Worm (Caenorhabditis elegans): ENCODE results near the gene jtr-1.

Gene jtr-1

DNA sequence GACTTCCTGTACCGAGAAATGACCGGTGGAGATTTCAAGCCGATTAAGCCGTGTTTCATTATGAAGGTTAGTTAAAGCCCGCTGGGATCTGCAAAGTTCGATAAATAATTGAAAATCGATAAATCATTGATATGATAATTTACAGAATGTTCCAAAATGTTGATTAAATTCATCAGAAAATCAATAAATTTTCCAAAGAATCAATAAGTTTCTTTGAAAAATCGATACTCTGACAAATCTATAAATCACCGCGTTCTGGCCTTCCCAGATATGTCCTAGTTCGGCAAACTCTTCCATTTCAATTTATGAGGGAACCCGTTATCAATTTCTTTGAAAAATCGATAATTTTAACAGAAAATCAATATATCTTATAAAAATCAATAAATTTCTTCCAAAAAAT, 13.2 kb upstream of the jtr-1 start:
- TF ChIP-seq T22C8.4 (GFP tag; IDR thresholded peaks at IDR 0.05) (peak; percentile 75), ref-1 (GFP tag; conservative IDR thresholded peaks at IDR 0.05) (no peak)

DNA sequence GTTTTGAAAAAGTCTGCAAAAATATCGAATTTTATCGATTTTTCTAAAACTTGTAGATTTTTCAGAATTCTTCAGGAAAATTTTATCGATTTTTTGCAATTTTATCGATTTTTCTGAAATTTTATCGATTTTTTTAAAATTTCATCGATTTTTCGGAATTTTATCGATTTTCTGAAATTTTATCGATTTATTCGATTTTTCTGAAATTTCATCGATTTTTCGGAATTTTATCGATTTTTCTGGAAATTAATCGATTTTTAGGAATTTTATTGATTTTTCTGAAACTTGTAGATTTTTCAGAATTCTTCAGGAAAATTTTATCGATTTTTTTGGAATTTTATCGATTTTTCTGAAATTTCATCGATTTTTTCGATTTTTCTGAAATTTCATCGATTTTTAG, 12.6 kb upstream of the jtr-1 start:
- TF ChIP-seq T22C8.4 (GFP tag; IDR thresholded peaks at IDR 0.05) = peak; percentile 96
- no peak for TF ChIP-seq ref-1 (GFP tag; conservative IDR thresholded peaks at IDR 0.05)
- no peak for TF ChIP-seq klf-2 (GFP tag; conservative IDR thresholded peaks at IDR 0.05)
- TF ChIP-seq tab-1 (GFP tag; IDR thresholded peaks at IDR 0.05) = no peak

DNA sequence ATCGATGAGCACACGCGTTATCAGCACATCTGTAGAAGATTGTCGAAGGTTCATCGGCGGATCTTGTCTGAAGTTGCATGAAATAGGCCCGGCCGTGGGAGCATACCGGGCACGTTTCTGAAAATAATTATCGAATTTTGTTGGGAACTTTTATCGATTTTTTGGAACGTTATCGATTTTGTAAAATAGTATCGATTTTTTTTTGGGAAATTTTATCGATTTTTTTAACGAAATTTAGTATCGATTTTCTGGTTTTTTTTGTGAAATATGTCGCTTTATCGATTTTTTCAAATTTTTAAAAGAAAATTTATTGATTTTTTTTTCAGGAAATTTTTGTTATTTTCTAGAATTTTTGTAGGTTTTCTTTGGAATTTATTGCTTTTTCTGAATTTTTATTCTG, 12.0 kb upstream of the jtr-1 start:
- no peak for TF ChIP-seq ztf-23 (GFP tag; IDR thresholded peaks at IDR 0.05)
- TF ChIP-seq T22C8.4 (GFP tag; IDR thresholded peaks at IDR 0.05) = no peak; the same call in 1 of the 2 replicates
- no peak for TF ChIP-seq med-1 (GFP tag; optimal IDR thresholded peaks at IDR 0.05; ENCODE audit: insufficient read depth)
- no peak for TF ChIP-seq ref-1 (GFP tag; conservative IDR thresholded peaks at IDR 0.05)
- TF ChIP-seq flt-1 (GFP tag; IDR thresholded peaks at IDR 0.05) = no peak

DNA sequence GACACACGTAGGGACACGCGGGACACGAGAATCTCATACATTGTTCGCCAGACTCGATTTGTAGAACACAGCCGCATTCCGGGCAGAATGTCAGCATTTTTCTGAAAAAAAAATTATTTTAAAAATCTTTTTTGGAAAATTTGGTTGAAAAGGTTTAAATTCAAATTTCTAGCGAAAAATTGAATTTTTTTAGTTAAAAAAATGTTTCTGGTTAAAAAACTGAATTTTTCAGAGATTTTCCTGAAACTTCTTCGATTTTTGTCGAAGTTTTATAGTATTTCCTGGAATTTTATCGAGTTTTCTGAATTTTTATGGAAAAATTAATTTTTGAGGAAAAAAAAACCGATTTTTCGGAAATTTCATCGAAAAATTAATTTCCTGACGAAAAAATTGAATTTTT, 10.8 kb upstream of the jtr-1 start, which contains the start of gene rpc-11:
TSS of gene rpc-11 (minus strand) at position 101 of the 400 bp plus-strand sequence.
- no peak for TF ChIP-seq ref-1 (GFP tag; conservative IDR thresholded peaks at IDR 0.05)
- TF ChIP-seq T22C8.4 (GFP tag; IDR thresholded peaks at IDR 0.05) = no peak
- no peak for TF ChIP-seq ztf-23 (GFP tag; IDR thresholded peaks at IDR 0.05)
- TF ChIP-seq flt-1 (GFP tag; IDR thresholded peaks at IDR 0.05) = no peak
- TF ChIP-seq klf-2 (GFP tag; conservative IDR thresholded peaks at IDR 0.05) = no peak
- no peak for TF ChIP-seq med-1 (GFP tag; optimal IDR thresholded peaks at IDR 0.05; ENCODE audit: insufficient read depth)
- no peak for TF ChIP-seq tab-1 (GFP tag; IDR thresholded peaks at IDR 0.05)
- no peak for TF ChIP-seq ztf-29 (GFP tag; IDR thresholded peaks at IDR 0.05)
- TF ChIP-seq cog-1 (tag; optimal IDR thresholded peaks at IDR 0.05) = no peak

DNA sequence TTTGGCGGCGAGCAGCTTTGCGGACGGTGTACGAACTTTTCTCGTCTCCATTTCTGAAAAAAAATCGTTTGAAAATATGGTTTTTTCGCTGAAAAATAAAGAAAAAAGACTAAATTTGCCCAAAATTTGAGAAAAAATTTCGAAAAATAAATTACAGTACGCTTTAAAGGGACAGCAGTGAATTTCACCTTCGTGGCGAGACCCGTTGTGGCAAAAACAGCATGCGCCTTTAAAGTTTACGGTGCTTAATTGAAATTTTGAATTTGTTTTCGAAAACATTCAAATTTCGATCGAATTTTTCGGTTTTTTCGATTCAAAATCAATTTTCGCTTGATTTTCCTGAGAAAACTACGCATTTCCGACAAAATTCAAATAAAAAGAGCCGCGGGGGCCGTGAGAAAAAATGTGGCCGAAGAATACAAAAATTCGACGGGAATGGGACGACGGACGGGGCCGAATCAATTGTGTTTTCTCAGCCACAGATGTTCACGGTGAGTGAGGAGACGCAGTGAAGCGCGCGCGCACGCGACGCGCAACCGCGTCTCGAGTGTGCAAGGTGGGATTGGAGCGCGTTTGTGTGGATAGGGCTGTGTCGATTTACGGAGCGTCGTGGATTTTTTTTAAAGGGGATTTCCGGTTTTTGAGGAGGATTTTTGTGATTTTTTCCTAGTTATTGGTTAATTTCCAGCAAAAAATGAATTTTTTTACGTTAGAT, 777 bp upstream of the jtr-1 start, which contains the start of gene Y77E11A.7:
TSS of gene Y77E11A.7 (minus strand) at position 55 of the 715 bp plus-strand sequence.
- TF ChIP-seq cog-1 (tag; optimal IDR thresholded peaks at IDR 0.05) (peak; percentile 73), ztf-23 (GFP tag; IDR thresholded peaks at IDR 0.05) (peak; percentile 73; the same call in 1 of the 2 replicates), tab-1 (GFP tag; IDR thresholded peaks at IDR 0.05) (no peak), ztf-29 (GFP tag; IDR thresholded peaks at IDR 0.05) (peak; percentile 51; the same call in 1 of the 2 replicates), T22C8.4 (GFP tag; IDR thresholded peaks at IDR 0.05) (peak; percentile 61), klf-2 (GFP tag; conservative IDR thresholded peaks at IDR 0.05) (no peak), flt-1 (GFP tag; IDR thresholded peaks at IDR 0.05) (peak; percentile 77), ref-1 (GFP tag; conservative IDR thresholded peaks at IDR 0.05) (no peak), med-1 (GFP tag; optimal IDR thresholded peaks at IDR 0.05; ENCODE audit: insufficient read depth) (no peak)

DNA sequence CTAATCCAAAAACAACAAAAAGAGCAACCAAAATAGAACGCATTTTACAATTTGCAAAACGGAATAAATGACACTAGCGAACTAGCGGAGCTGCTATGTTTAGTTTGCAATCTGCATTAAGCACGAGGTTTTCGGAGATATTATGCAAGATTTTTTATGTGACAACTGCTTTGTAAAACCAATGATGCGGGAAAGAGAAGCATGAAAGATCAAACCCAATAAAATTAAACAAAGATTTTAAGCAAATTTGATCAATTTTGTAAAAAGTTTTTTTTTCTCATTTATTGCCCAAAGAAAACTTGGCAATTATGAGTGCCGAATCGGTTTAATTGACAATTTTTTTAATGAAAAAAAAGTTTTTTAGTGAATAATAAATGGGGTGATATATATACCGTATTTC, 4.2 kb downstream of the jtr-1 start, which contains the start of gene Y77E11A.8:
TSS of gene Y77E11A.8 (minus strand) at position 101 of the 400 bp plus-strand sequence.
- TF ChIP-seq cog-1 (tag; optimal IDR thresholded peaks at IDR 0.05) (no peak), flt-1 (GFP tag; IDR thresholded peaks at IDR 0.05) (no peak), klf-2 (GFP tag; conservative IDR thresholded peaks at IDR 0.05) (no peak), T22C8.4 (GFP tag; IDR thresholded peaks at IDR 0.05) (no peak), ztf-23 (GFP tag; IDR thresholded peaks at IDR 0.05) (no peak), ztf-29 (GFP tag; IDR thresholded peaks at IDR 0.05) (no peak), med-1 (GFP tag; optimal IDR thresholded peaks at IDR 0.05; ENCODE audit: insufficient read depth) (no peak), ref-1 (GFP tag; conservative IDR thresholded peaks at IDR 0.05) (no peak), tab-1 (GFP tag; IDR thresholded peaks at IDR 0.05) (no peak)

DNA sequence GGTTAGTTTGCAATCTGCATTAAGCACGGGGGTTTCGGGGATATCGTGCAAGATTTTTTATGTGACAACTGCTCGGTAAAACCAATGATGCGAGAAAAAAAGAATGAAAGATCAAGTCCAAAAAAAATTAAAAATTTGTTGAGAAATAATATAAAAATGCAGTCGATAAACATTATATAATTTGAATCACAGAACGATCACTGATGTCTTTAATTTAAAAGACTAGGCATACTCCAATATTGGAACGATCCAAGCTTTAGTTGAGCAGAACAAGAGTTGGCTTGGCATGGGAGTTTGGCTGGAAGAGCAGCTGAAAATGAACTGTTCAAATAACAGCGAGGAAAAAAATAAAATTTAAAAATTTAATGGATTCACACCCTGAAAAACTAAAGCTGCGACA, 6.6 kb downstream of the jtr-1 start, which contains the start of gene clec-171:
TSS of gene clec-171 (minus strand) at position 101 of the 400 bp plus-strand sequence.
- TF ChIP-seq med-1 (GFP tag; optimal IDR thresholded peaks at IDR 0.05; ENCODE audit: insufficient read depth) = no peak
- no peak for TF ChIP-seq flt-1 (GFP tag; IDR thresholded peaks at IDR 0.05)
- TF ChIP-seq ref-1 (GFP tag; conservative IDR thresholded peaks at IDR 0.05) = no peak
- TF ChIP-seq cog-1 (tag; optimal IDR thresholded peaks at IDR 0.05) = no peak
- TF ChIP-seq ztf-23 (GFP tag; IDR thresholded peaks at IDR 0.05) = no peak
- no peak for TF ChIP-seq ztf-29 (GFP tag; IDR thresholded peaks at IDR 0.05)
- no peak for TF ChIP-seq klf-2 (GFP tag; conservative IDR thresholded peaks at IDR 0.05)
- no peak for TF ChIP-seq T22C8.4 (GFP tag; IDR thresholded peaks at IDR 0.05)
- no peak for TF ChIP-seq tab-1 (GFP tag; IDR thresholded peaks at IDR 0.05)

DNA sequence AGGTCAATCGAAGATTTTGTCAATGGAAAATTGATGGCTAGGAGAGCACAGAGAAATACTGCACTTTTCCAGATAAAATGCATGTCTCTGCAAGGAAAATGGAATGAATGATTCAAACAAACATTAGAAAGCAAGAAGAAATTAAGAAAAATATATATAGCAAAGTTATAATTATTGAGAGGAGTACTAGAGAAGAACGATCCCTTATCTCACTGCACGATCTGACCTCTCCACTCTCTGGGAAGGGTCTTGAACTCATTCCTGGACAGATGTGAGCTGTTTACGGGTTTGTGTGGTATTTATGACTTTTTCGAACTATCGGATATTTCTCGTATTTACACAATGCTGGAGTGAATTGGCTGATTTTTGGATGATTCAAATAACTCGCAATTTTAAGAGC, 9.5 kb downstream of the jtr-1 start, which contains the start of gene Y77E11A.23:
TSS of gene Y77E11A.23 (minus strand) at position 107 of the 400 bp plus-strand sequence.
- TF ChIP-seq ztf-23 (GFP tag; IDR thresholded peaks at IDR 0.05) = no peak
- no peak for TF ChIP-seq ref-1 (GFP tag; conservative IDR thresholded peaks at IDR 0.05)
- TF ChIP-seq ztf-29 (GFP tag; IDR thresholded peaks at IDR 0.05) = no peak
- TF ChIP-seq tab-1 (GFP tag; IDR thresholded peaks at IDR 0.05) = no peak
- TF ChIP-seq T22C8.4 (GFP tag; IDR thresholded peaks at IDR 0.05) = no peak
- no peak for TF ChIP-seq flt-1 (GFP tag; IDR thresholded peaks at IDR 0.05)
- no peak for TF ChIP-seq cog-1 (tag; optimal IDR thresholded peaks at IDR 0.05)
- no peak for TF ChIP-seq klf-2 (GFP tag; conservative IDR thresholded peaks at IDR 0.05)
- no peak for TF ChIP-seq med-1 (GFP tag; optimal IDR thresholded peaks at IDR 0.05; ENCODE audit: insufficient read depth)

DNA sequence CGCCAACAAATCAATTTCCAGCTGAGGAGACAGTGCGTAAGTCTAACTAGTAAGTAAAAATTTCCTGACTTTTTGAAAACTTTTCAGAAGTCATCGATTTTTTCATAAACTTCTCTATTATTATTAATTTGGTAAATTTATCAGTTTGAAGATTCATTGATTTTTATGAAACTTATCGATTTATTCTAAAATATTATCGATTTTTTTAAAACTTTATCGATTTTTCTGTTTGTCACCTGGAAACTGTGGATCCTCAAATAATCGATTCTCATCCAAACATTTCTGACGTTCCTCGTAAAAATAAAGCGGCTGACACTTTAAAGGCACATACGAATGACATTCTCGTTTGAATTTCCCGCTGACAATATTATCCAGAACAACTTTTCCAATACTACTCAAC, 13.2 kb downstream of the jtr-1 start:
- no peak for TF ChIP-seq ztf-29 (GFP tag; IDR thresholded peaks at IDR 0.05)
- TF ChIP-seq T22C8.4 (GFP tag; IDR thresholded peaks at IDR 0.05) = 0 out of 2 replicates have a peak, but pooled peaks have one; percentile 48

DNA sequence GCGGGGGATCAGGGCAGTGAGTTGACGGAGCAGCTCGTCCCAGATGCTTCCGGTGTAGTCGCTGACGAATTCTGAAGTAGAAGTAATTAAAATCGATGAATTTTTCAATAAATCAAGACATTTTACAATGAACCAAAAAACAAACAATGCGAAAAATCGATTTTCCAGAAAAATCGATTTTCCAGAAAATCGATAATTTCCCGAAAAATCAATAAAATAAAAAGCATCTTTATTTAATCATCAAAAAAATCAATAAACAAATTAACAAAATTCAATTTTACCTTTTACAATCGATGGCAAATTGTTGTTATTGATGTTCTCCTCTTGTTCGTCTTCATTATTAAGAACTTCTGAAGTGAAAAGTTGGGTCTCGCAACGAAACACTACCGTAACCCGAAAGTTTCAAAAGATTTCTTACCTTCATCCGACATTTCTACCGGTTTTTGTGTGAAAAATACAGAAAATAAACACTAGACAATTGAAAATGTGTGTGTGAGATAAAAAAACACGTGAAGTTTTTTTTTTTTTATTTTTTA, 13.9 kb downstream of the jtr-1 start, which contains the start of gene clp-6:
TSS of gene clp-6 (minus strand) at position 486 of the 536 bp plus-strand sequence.
- no peak for TF ChIP-seq med-1 (GFP tag; optimal IDR thresholded peaks at IDR 0.05; ENCODE audit: insufficient read depth)
- no peak for TF ChIP-seq klf-2 (GFP tag; conservative IDR thresholded peaks at IDR 0.05)
- no peak for TF ChIP-seq cog-1 (tag; optimal IDR thresholded peaks at IDR 0.05)
- no peak for TF ChIP-seq tab-1 (GFP tag; IDR thresholded peaks at IDR 0.05)
- TF ChIP-seq T22C8.4 (GFP tag; IDR thresholded peaks at IDR 0.05) = peak; percentile 68
- no peak for TF ChIP-seq ref-1 (GFP tag; conservative IDR thresholded peaks at IDR 0.05)
- TF ChIP-seq ztf-23 (GFP tag; IDR thresholded peaks at IDR 0.05) = no peak
- no peak for TF ChIP-seq ztf-29 (GFP tag; IDR thresholded peaks at IDR 0.05)
